Worm (Caenorhabditis elegans) whole organism, L1 larva: ENCODE data around the gene F44E7.7.
A peak's percentile ranks its signal among the peaks of the same experiment; 100 is the strongest.

ENCODE experiments used
- C34B4.2 ChIP-seq: sonication (generic microtip); optimal IDR thresholded peaks from 2 replicates; lab custom pipeline; 2017; ENCODE audit warnings: mild to moderate bottlenecking, missing genetic modification characterization, missing compliant biosample characterization
- aha-1 ChIP-seq: fragments of 150-350 bp; optimal IDR thresholded peaks from 2 replicates; lab custom pipeline; 2014; ENCODE audit warnings: missing biosample characterization, missing genetic modification characterization
- alr-1 ChIP-seq: fragments of 200-800 bp; sonication (Bioruptor generic); optimal IDR thresholded peaks from 2 replicates; lab custom pipeline; 2018; ENCODE audit warnings: borderline replicate concordance, mild to moderate bottlenecking, missing genetic modification characterization, missing compliant biosample characterization
- aly-2 ChIP-seq: fragments of 150-350 bp; optimal IDR thresholded peaks from 2 replicates; lab custom pipeline; 2014; ENCODE audit warnings: missing biosample characterization, missing genetic modification characterization
- blmp-1 ChIP-seq: fragments of 150-350 bp; optimal IDR thresholded peaks from 2 replicates; lab custom pipeline; 2014; ENCODE audit warnings: missing biosample characterization, missing genetic modification characterization
- ceh-8 ChIP-seq: fragments of 200-800 bp; sonication (Bioruptor generic); optimal IDR thresholded peaks from 2 replicates; lab custom pipeline; 2018; ENCODE audit warnings: mild to moderate bottlenecking, missing genetic modification characterization, moderate library complexity, missing compliant biosample characterization
- ceh-82 ChIP-seq, 3 experiments: fragments of 150-350 bp in 1 of 3; sonication (generic microtip) in 2 of 3; optimal IDR thresholded peaks; 2 replicates each; lab custom pipeline; 2014 to 2017; ENCODE audit warnings: missing biosample characterization in 3 of 3, missing genetic modification characterization in 3 of 3
- egl-27 ChIP-seq, 2 experiments: fragments of 150-350 bp in 1 of 2; sonication (generic microtip); optimal IDR thresholded peaks; 3 replicates each; lab custom pipeline; 2017 to 2018; ENCODE audit warnings: missing biosample characterization in 2 of 2, missing genetic modification characterization in 2 of 2, missing genetic modification reagents in 2 of 2
- elt-2 ChIP-seq: sonication (generic microtip); optimal IDR thresholded peaks from 2 replicates; lab custom pipeline; 2016; ENCODE audit warnings: missing genetic modification characterization, mild to moderate bottlenecking, inconsistent platforms, missing compliant biosample characterization, missing genetic modification reagents
- ets-5 ChIP-seq: fragments of 200-800 bp; sonication (Bioruptor generic); IDR thresholded peaks from 2 replicates; pipeline ENCODE4 v1.3.6; 2022; ENCODE audit warnings: missing genetic modification characterization, missing compliant biosample characterization
- fkh-4 ChIP-seq: sonication (generic microtip); optimal IDR thresholded peaks from 2 replicates; lab custom pipeline; 2016; ENCODE audit warnings: missing compliant biosample characterization, missing genetic modification characterization, borderline replicate concordance
- fkh-8 ChIP-seq: sonication (generic microtip); optimal IDR thresholded peaks from 2 replicates; lab custom pipeline; 2016; ENCODE audit warnings: mild to moderate bottlenecking, missing genetic modification characterization, missing compliant biosample characterization
- grh-1 ChIP-seq: fragments of 200-800 bp; sonication (Bioruptor generic); IDR thresholded peaks from 2 replicates; pipeline ENCODE4 v1.3.6; 2022; ENCODE audit warnings: missing genetic modification reagents, missing genetic modification characterization, missing compliant biosample characterization
- hlh-17 ChIP-seq: fragments of 200-800 bp; sonication (Bioruptor generic); optimal IDR thresholded peaks from 2 replicates; lab custom pipeline; 2018; ENCODE audit warnings: missing genetic modification characterization, mild to moderate bottlenecking, missing compliant biosample characterization, moderate library complexity, borderline replicate concordance
- hpl-2 ChIP-seq: fragments of 150-350 bp; optimal IDR thresholded peaks from 2 replicates; lab custom pipeline; 2014; ENCODE audit warnings: missing biosample characterization, missing genetic modification reagents, missing genetic modification characterization
- isw-1 ChIP-seq: fragments of 200-800 bp; sonication (Bioruptor generic); IDR thresholded peaks from 2 replicates; pipeline ENCODE4 v1.3.6; 2022; ENCODE audit warnings: missing genetic modification characterization, missing compliant biosample characterization
- jun-1 ChIP-seq: fragments of 150-350 bp; optimal IDR thresholded peaks from 2 replicates; lab custom pipeline; 2014; ENCODE audit warnings: missing biosample characterization, missing genetic modification reagents, missing genetic modification characterization
- lin-14 ChIP-seq: fragments of 200-800 bp; sonication (Bioruptor generic); optimal IDR thresholded peaks from 2 replicates; lab custom pipeline; 2018; ENCODE audit warnings: mild to moderate bottlenecking, missing genetic modification characterization, moderate library complexity, missing compliant biosample characterization
- lin-35 ChIP-seq, 2 experiments: fragments of 150-350 bp; optimal IDR thresholded peaks; 2 replicates each; lab custom pipeline; 2014; ENCODE audit warnings: missing biosample characterization in 2 of 2, missing genetic modification characterization in 2 of 2, missing genetic modification reagents in 2 of 2
- lin-39 ChIP-seq: fragments of 150-350 bp; optimal IDR thresholded peaks from 2 replicates; lab custom pipeline; 2014; ENCODE audit warnings: missing biosample characterization, missing genetic modification reagents, missing genetic modification characterization
- mdl-1 ChIP-seq, 2 experiments: fragments of 150-350 bp; optimal IDR thresholded peaks; 2 replicates each; lab custom pipeline; 2014 to 2017; ENCODE audit warnings: missing biosample characterization in 2 of 2, missing genetic modification characterization in 2 of 2, inconsistent platforms in 1 of 2
- mef-2 ChIP-seq: fragments of 150-350 bp; optimal IDR thresholded peaks from 2 replicates; lab custom pipeline; 2014; ENCODE audit warnings: missing biosample characterization, missing genetic modification characterization
- nhr-11 ChIP-seq: fragments of 150-350 bp; optimal IDR thresholded peaks from 2 replicates; lab custom pipeline; 2014; ENCODE audit warnings: missing biosample characterization, missing genetic modification characterization
- nhr-19 ChIP-seq: fragments of 200-800 bp; sonication (Bioruptor generic); conservative IDR thresholded peaks from 2 replicates; pipeline ENCODE4 v1.3.6; 2022; ENCODE audit warnings: missing genetic modification characterization, missing compliant biosample characterization
- nhr-20 ChIP-seq: sonication (generic microtip); optimal IDR thresholded peaks from 2 replicates; lab custom pipeline; 2016; ENCODE audit warnings: mild to moderate bottlenecking, missing genetic modification characterization, missing compliant biosample characterization
- nhr-28 ChIP-seq: fragments of 150-350 bp; optimal IDR thresholded peaks from 2 replicates; lab custom pipeline; 2014; ENCODE audit warnings: missing biosample characterization, missing genetic modification characterization
- nhr-71 ChIP-seq: sonication (generic microtip); optimal IDR thresholded peaks from 2 replicates; lab custom pipeline; 2016; ENCODE audit warnings: mild to moderate bottlenecking, missing genetic modification characterization, moderate library complexity, missing compliant biosample characterization
- nhr-84 ChIP-seq: sonication (generic microtip); optimal IDR thresholded peaks from 2 replicates; lab custom pipeline; 2017; ENCODE audit warnings: missing biosample characterization, missing genetic modification characterization
- nhr-85 ChIP-seq: sonication (generic microtip); peaks from one replicate; lab custom pipeline; 2016; ENCODE audit warnings: missing genetic modification characterization, inconsistent platforms, missing compliant biosample characterization
- nhr-90 ChIP-seq: sonication (generic microtip); optimal IDR thresholded peaks from 2 replicates; lab custom pipeline; 2016; ENCODE audit warnings: mild to moderate bottlenecking, missing genetic modification characterization, missing compliant biosample characterization; ENCODE audit not compliant: poor library complexity
- pqm-1 ChIP-seq: sonication (generic microtip); optimal IDR thresholded peaks from 3 replicates; lab custom pipeline; 2017; ENCODE audit warnings: missing biosample characterization, missing genetic modification characterization
- rnt-1 ChIP-seq: sonication (generic microtip); optimal IDR thresholded peaks from 2 replicates; lab custom pipeline; 2016; ENCODE audit warnings: mild to moderate bottlenecking, missing genetic modification characterization, moderate library complexity, missing compliant biosample characterization
- skn-1 ChIP-seq: fragments of 150-350 bp; optimal IDR thresholded peaks from 2 replicates; lab custom pipeline; 2014; ENCODE audit warnings: missing biosample characterization, missing genetic modification characterization
- snu-23 ChIP-seq: sonication (generic microtip); optimal IDR thresholded peaks from 2 replicates; lab custom pipeline; 2016; ENCODE audit warnings: missing genetic modification characterization, missing compliant biosample characterization
- sup-37 ChIP-seq: fragments of 200-800 bp; sonication (Bioruptor generic); optimal IDR thresholded peaks from 2 replicates; lab custom pipeline; 2018; ENCODE audit warnings: mild to moderate bottlenecking, missing genetic modification characterization, missing compliant biosample characterization
- tlp-1 ChIP-seq: fragments of 150-350 bp; optimal IDR thresholded peaks from 2 replicates; lab custom pipeline; 2014; ENCODE audit warnings: missing biosample characterization, missing genetic modification characterization
- unc-30 ChIP-seq: sonication (generic microtip); optimal IDR thresholded peaks from 2 replicates; lab custom pipeline; 2017; ENCODE audit warnings: missing biosample characterization, missing genetic modification characterization
- vab-15 ChIP-seq: sonication (generic microtip); optimal IDR thresholded peaks from 2 replicates; lab custom pipeline; 2017; ENCODE audit warnings: missing genotype, mild to moderate bottlenecking, missing genetic modification characterization, missing compliant biosample characterization
- xbp-1 ChIP-seq: sonication (generic microtip); optimal IDR thresholded peaks from 2 replicates; lab custom pipeline; 2016; ENCODE audit warnings: missing genetic modification characterization, missing compliant biosample characterization
- zip-4 ChIP-seq: fragments of 200-800 bp; sonication (Bioruptor generic); optimal IDR thresholded peaks from 2 replicates; lab custom pipeline; 2018; ENCODE audit warnings: mild to moderate bottlenecking, missing genetic modification characterization, moderate library complexity, missing compliant biosample characterization
- ztf-11 ChIP-seq, 2 experiments: sonication (generic microtip); optimal IDR thresholded peaks; 2 replicates each; lab custom pipeline; 2016 to 2017; ENCODE audit warnings: missing genetic modification characterization in 2 of 2, missing biosample characterization in 1 of 2, missing compliant biosample characterization in 1 of 2
- ztf-4 ChIP-seq: fragments of 150-350 bp; optimal IDR thresholded peaks from 2 replicates; lab custom pipeline; 2014; ENCODE audit warnings: missing biosample characterization, missing genetic modification characterization

Gene F44E7.7

ce11 chrV:5821451-5822143 lies 36.3 kb upstream of the F44E7.7 start (continued):
- peak; percentile 23 for TF ChIP-seq nhr-71 (tag; lab: Kevin White, UChicago)
- TF ChIP-seq ets-5 (GFP tag; lab: Robert Waterston, UW), result no peak
- TF ChIP-seq nhr-11, result no peak
- TF ChIP-seq nhr-85 (tag; lab: Kevin White, UChicago), result peak; percentile 72
- peak; percentile 21 for TF ChIP-seq jun-1 (tag; lab: Kevin White, UChicago)
- no peak for TF ChIP-seq snu-23
- no peak for TF ChIP-seq skn-1
- peak; percentile 2 for TF ChIP-seq nhr-20
- TF ChIP-seq tlp-1 (tag; lab: Kevin White, UChicago), result peak; percentile 85
- no peak for TF ChIP-seq egl-27 (tag; optimal IDR thresholded peaks at IDR 0.05; lab: Kevin White, UChicago)
- TF ChIP-seq alr-1 (tag; lab: Kevin White, UChicago), result no peak
- TF ChIP-seq hpl-2 (GFP tag; lab: Kevin White, UChicago), result no peak
- TF ChIP-seq ceh-8 (GFP tag; lab: Kevin White, UChicago), result no peak
- TF ChIP-seq zip-4 (GFP tag; lab: Kevin White, UChicago), result no peak

DNA sequence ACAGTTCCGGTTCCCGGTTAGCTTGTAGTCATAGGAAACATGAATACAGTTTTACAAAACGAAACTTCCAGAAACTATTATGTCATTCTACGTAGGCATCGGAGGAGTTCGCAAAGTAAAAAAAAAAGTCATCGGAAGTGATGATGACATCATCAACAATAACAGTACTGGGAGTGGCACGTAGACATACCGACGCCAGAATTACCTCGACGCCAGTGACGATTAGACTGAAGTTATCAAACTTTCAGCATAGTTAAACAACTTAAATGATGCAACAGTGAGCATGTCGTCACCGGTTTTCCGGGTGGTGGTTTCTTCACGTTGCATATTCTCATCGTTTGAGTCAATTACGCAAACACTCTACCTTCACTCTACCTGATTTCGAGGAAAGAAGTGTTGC lies 35.1 kb upstream of the F44E7.7 start:
- TF ChIP-seq C34B4.2 (tag; lab: Kevin White, UChicago) (no peak), isw-1 (GFP tag; lab: Robert Waterston, UW) (no peak), zip-4 (GFP tag; lab: Kevin White, UChicago) (no peak), ets-5 (GFP tag; lab: Robert Waterston, UW) (no peak), ceh-82 (tag; optimal IDR thresholded peaks at IDR 0.05; lab: Kevin White, UChicago) (no peak), nhr-84 (tag; lab: Kevin White, UChicago) (no peak), blmp-1 (no peak), ztf-4 (tag; lab: Kevin White, UChicago) (no peak), aly-2 (tag; lab: Kevin White, UChicago) (no peak), lin-35 (GFP tag; optimal IDR thresholded peaks at IDR 0.05; lab: Kevin White, UChicago) (no peak), fkh-8 (tag; lab: Kevin White, UChicago) (no peak), rnt-1 (tag; lab: Kevin White, UChicago) (no peak), fkh-4 (tag; lab: Kevin White, UChicago) (no peak), nhr-90 (tag; lab: Kevin White, UChicago) (no peak), lin-39 (no peak), nhr-19 (GFP tag; lab: Robert Waterston, UW) (no peak), mef-2 (no peak), sup-37 (GFP tag; lab: Kevin White, UChicago) (no peak), xbp-1 (tag; lab: Kevin White, UChicago) (no peak)
- TF ChIP-seq, all 84 proteins: peak for 0

DNA sequence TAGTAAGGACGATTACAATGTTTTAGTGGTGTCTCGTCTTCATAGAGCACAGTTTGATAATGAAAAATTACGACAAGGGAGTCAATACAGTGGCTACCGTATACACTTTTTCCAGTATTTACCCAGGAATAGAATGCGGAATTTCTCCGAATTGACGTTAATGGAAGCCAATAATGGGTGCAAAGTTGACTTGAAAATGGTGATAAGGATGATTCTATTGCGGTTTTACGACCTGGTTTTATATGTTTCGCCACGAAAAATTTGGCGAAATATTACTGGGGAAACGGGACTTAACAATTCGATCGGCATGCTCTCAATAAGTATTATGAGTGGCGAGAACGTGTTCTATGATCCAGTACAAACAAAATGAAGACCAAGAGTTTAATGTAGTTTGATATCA lies 34.6 kb upstream of the F44E7.7 start:
- TF ChIP-seq elt-2 (tag; lab: Kevin White, UChicago) (peak; percentile 56), pqm-1 (tag; lab: Kevin White, UChicago) (peak; percentile 22), aha-1 (tag; lab: Kevin White, UChicago) (no peak), nhr-28 (tag; lab: Kevin White, UChicago) (no peak)

- TF ChIP-seq mdl-1 (tag; optimal IDR thresholded peaks at IDR 0.05; lab: Kevin White, UChicago) (no peak), lin-35 (GFP tag; optimal IDR thresholded peaks at IDR 0.05; lab: Kevin White, UChicago) (peak in 1 of 2 experiments; percentile 3), hlh-17 (no peak), grh-1 (GFP tag; lab: Robert Waterston, UW) (no peak), ztf-4 (tag; lab: Kevin White, UChicago) (no peak), vab-15 (no peak), snu-23 (no peak), jun-1 (tag; lab: Kevin White, UChicago) (no peak), ztf-11 (tag; optimal IDR thresholded peaks at IDR 0.05; lab: Kevin White, UChicago) (no peak), fkh-8 (tag; lab: Kevin White, UChicago) (no peak), elt-2 (tag; lab: Kevin White, UChicago) (peak; percentile 64), lin-14 (GFP tag; lab: Kevin White, UChicago) (no peak), unc-30 (tag; lab: Kevin White, UChicago) (no peak), xbp-1 (tag; lab: Kevin White, UChicago) (no peak)
Observed at ce11 chrV:5816470-5817061, 31.3 kb upstream of the F44E7.7 start.
